Worm (Caenorhabditis elegans): ENCODE measurements around the gene sru-40.

The sru-40 gene

DNA sequence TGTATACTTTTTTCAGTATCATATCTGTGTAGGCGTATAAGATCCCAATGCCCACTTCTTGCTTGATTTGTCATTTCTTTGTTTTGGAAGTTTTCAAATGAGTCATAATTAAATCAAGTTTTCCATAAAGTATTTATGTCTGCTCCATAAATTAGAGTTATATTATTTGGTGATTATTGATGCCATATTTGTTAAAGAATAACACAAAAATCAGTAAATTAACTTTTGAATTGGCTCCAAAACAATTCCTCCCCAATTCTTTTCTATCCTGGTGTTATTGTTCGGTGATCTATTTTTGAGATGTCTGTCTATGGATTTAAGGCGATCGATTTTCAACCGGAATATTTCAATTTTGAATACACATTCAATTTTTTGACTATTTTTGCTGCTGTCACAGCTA lies 28.6 kb downstream of the sru-40 start, which contains the start of gene sru-37:
TSS of gene sru-37 (plus strand) at position 301 of the 400 bp plus-strand sequence.
- no peak for TF ChIP-seq nhr-2 (tag; optimal IDR thresholded peaks at IDR 0.05)
- no peak for TF ChIP-seq sptf-1 (tag; optimal IDR thresholded peaks at IDR 0.05)
- TF ChIP-seq ceh-43 (GFP tag; optimal IDR thresholded peaks at IDR 0.05) = no peak
- TF ChIP-seq sem-2 (GFP tag; optimal IDR thresholded peaks at IDR 0.05) = no peak
- no peak for TF ChIP-seq lsy-2 (tag; optimal IDR thresholded peaks at IDR 0.05)
- TF ChIP-seq lin-32 (GFP tag; optimal IDR thresholded peaks at IDR 0.05) = no peak
- no peak for TF ChIP-seq ceh-83 (GFP tag; optimal IDR thresholded peaks at IDR 0.05)
- TF ChIP-seq pha-4 (tag; optimal IDR thresholded peaks at IDR 0.05) = no peak
- TF ChIP-seq unc-39 (tag; optimal IDR thresholded peaks at IDR 0.05) = no peak
- no peak for TF ChIP-seq nhr-76 (tag; optimal IDR thresholded peaks at IDR 0.05)
- no peak for TF ChIP-seq cnd-1 (tag; optimal IDR thresholded peaks at IDR 0.05)
- no peak for TF ChIP-seq snpc-4 (tag; optimal IDR thresholded peaks at IDR 0.05)
- TF ChIP-seq ham-2 (GFP tag; optimal IDR thresholded peaks at IDR 0.05) = no peak
- TF ChIP-seq mls-2 (tag; optimal IDR thresholded peaks at IDR 0.05) = no peak
- TF ChIP-seq lin-13 (tag; optimal IDR thresholded peaks at IDR 0.05) = no peak
- no peak for TF ChIP-seq hlh-1 (tag; optimal IDR thresholded peaks at IDR 0.05)
- no peak for TF ChIP-seq blmp-1 (tag; optimal IDR thresholded peaks at IDR 0.05)
- no peak for TF ChIP-seq mab-5 (tag; optimal IDR thresholded peaks at IDR 0.05)
- no peak for TF ChIP-seq M03D4.4 (tag; optimal IDR thresholded peaks at IDR 0.05)
- no peak for TF ChIP-seq mep-1 (tag; optimal IDR thresholded peaks at IDR 0.05)

DNA sequence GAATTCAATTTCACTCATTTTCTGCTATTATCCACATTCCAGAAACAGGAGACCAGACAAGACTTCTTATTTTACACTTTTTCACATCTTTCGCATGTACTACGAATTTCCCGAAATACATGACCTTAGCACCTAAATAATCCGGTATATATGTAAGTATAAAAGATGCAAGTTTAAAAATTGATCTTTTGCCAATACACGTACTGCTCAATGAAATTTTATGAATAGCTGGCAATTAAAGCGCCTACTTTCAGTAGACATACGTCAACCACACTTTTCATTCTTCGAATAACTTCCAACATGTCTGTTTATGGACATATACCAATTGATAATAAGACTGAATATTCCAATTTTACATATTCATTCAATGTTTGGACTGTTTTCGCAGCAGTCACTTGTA lies 30.6 kb downstream of the sru-40 start, which contains the start of gene sru-39:
TSS of gene sru-39 (plus strand) at position 301 of the 400 bp plus-strand sequence.
- TF ChIP-seq nhr-237 (tag; optimal IDR thresholded peaks at IDR 0.05) (no peak), tbx-8 (GFP tag; optimal IDR thresholded peaks at IDR 0.05) (no peak), elt-1 (tag; optimal IDR thresholded peaks at IDR 0.05; ENCODE audit: borderline replicate concordance, insufficient read depth) (no peak), snpc-4 (tag; optimal IDR thresholded peaks at IDR 0.05) (no peak), mls-2 (tag; optimal IDR thresholded peaks at IDR 0.05) (no peak), lin-32 (GFP tag; optimal IDR thresholded peaks at IDR 0.05) (no peak), lsy-2 (tag; optimal IDR thresholded peaks at IDR 0.05) (no peak), blmp-1 (tag; optimal IDR thresholded peaks at IDR 0.05) (no peak), nhr-2 (tag; optimal IDR thresholded peaks at IDR 0.05) (no peak), sptf-1 (tag; optimal IDR thresholded peaks at IDR 0.05) (no peak), ceh-39 (tag; optimal IDR thresholded peaks at IDR 0.05) (no peak), unc-120 (tag; optimal IDR thresholded peaks at IDR 0.05; ENCODE audit: poor library complexity, severe bottlenecking) (no peak), mab-5 (tag; optimal IDR thresholded peaks at IDR 0.05) (no peak), lin-13 (tag; optimal IDR thresholded peaks at IDR 0.05) (no peak), nhr-76 (tag; optimal IDR thresholded peaks at IDR 0.05) (no peak), ces-1 (GFP tag; optimal IDR thresholded peaks at IDR 0.05) (no peak), bed-3 (GFP tag; optimal IDR thresholded peaks at IDR 0.05) (no peak)

DNA sequence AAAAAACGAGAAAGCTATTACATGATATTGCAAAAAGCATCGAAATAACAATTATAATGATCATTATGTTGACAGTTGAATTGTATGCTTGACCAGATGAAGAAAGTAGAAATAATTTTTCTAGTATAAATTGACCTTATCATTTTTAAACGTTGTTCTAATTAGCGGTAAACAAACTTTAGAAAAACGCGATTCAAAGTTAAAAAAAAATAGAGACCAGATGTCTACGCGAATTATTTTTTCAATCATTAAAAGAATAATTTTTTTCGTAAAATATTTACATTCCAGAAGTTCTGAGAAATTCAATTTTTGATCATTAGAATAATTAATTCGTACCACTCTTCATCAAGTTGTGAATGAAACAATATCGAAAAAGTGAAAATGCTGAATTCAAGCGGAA lies 31.8 kb downstream of the sru-40 start, which contains the start of gene F46B6.10:
TSS of gene F46B6.10 (minus strand) at position 101 of the 400 bp plus-strand sequence.
- TF ChIP-seq cnd-1 (tag; optimal IDR thresholded peaks at IDR 0.05) (no peak), mls-2 (tag; optimal IDR thresholded peaks at IDR 0.05) (no peak), mab-5 (tag; optimal IDR thresholded peaks at IDR 0.05) (no peak), unc-62 (GFP tag; optimal IDR thresholded peaks at IDR 0.05) (no peak), drap-1 (GFP tag; optimal IDR thresholded peaks at IDR 0.05) (no peak), ces-1 (GFP tag; optimal IDR thresholded peaks at IDR 0.05) (no peak), ztf-11 (tag; optimal IDR thresholded peaks at IDR 0.05) (no peak), nhr-12 (tag; optimal IDR thresholded peaks at IDR 0.05) (no peak), elt-1 (tag; optimal IDR thresholded peaks at IDR 0.05; ENCODE audit: borderline replicate concordance, insufficient read depth) (no peak), nhr-237 (tag; optimal IDR thresholded peaks at IDR 0.05) (no peak), flh-1 (GFP tag; optimal IDR thresholded peaks at IDR 0.05) (no peak), ceh-39 (tag; optimal IDR thresholded peaks at IDR 0.05) (no peak)

DNA sequence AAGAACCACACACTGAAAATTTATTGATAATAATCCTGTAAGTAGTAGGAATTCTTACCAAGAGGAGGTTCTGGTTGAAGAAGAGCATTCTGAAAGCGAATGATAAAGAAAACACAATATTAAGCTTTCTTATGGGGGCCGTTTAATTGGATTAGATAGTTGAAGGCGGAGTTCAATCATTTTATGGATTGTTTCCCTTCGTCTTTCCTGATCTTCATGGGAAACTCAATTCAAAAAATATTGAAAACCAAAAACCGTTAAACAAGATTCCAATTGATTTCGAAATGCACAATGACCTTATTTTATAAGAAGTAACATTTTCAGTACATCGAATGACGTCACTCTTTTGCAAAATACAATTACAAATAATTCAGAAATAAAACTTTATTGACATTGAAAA lies 34.7 kb downstream of the sru-40 start, which contains the start of gene F46B6.13:
TSS of gene F46B6.13 (minus strand) at position 101 of the 400 bp plus-strand sequence.
- TF ChIP-seq mls-2 (tag; optimal IDR thresholded peaks at IDR 0.05) = no peak

DNA sequence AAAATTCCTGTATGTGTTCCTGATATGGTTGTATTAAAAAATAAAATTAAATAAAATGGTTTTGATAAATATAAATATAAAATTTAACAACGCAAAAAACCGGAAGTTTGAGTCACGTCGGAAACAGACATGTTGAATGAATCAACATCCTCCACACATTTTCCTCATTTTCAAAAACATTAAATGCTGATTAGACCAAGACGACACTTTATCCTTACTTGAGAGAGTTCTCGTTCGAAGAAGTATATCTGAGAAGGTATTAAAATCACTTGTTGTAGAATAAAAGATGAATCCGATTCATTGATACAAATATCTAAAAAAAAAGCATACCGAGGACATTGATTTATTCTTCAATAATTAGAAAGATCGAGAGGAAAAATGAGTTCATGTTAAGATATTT lies 35.6 kb downstream of the sru-40 start:
- TF ChIP-seq lin-32 (GFP tag; optimal IDR thresholded peaks at IDR 0.05) (no peak), nhr-76 (tag; optimal IDR thresholded peaks at IDR 0.05) (no peak), ceh-39 (tag; optimal IDR thresholded peaks at IDR 0.05) (no peak)

Measured in whole organism, mixed stage, embryonic.